Worm (Caenorhabditis elegans): ENCODE data around the gene ceh-38.
"Not testable (repeated sequence)": the region's sequence is repeated elsewhere in the genome, so short reads cannot be mapped to it uniquely, and the experiment has no call there.

The ceh-38 gene

DNA sequence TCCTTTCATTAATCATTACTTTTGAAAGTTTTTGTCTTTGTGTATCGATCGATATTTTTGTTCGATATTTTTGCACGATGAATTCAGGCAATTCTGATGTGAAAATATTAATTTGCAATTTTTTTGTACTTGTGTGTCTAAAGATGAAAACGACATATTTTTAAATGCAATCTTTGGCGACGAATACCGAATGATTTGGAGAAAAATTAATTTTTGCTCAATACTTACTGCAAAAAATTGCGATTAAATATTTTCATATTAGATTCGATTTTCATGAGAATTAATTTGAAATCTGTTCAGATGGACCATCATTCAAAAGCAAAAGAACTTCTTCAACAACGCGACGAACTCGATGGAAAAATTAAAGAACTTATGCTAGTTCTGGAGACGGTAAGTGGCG lies 49.5 kb upstream of the ceh-38 start, which contains the start of gene psmd-9:
psmd-9 (plus strand) TSS at position 301 of the 400 bp plus-strand sequence.
- TF ChIP-seq ztf-4 (tag; optimal IDR thresholded peaks at IDR 0.05) (no peak), nhr-129 (tag; optimal IDR thresholded peaks at IDR 0.05) (no peak), ztf-11 (tag; optimal IDR thresholded peaks at IDR 0.05) (no peak), unc-62 (GFP tag; optimal IDR thresholded peaks at IDR 0.05) (no peak), elt-1 (tag; optimal IDR thresholded peaks at IDR 0.05) (no peak), nhr-11 (tag; optimal IDR thresholded peaks at IDR 0.05) (no peak), unc-55 (GFP tag; optimal IDR thresholded peaks at IDR 0.05) (no peak), skn-1 (tag; optimal IDR thresholded peaks at IDR 0.05) (no peak), C34F6.9 (tag; optimal IDR thresholded peaks at IDR 0.05) (no peak), ztf-1 (GFP tag; conservative IDR thresholded peaks at IDR 0.05) (no peak), nhr-237 (tag; optimal IDR thresholded peaks at IDR 0.05) (no peak), Y55F3AM.14 (GFP tag; optimal IDR thresholded peaks at IDR 0.05) (no peak), snpc-4 (tag; optimal IDR thresholded peaks at IDR 0.05) (no peak), F13H6.1 (tag; optimal IDR thresholded peaks at IDR 0.05) (no peak), ama-1 (optimal IDR thresholded peaks at IDR 0.05) (no peak), zag-1 (tag; optimal IDR thresholded peaks at IDR 0.05) (no peak), mab-5 (tag; optimal IDR thresholded peaks at IDR 0.05) (no peak)

DNA sequence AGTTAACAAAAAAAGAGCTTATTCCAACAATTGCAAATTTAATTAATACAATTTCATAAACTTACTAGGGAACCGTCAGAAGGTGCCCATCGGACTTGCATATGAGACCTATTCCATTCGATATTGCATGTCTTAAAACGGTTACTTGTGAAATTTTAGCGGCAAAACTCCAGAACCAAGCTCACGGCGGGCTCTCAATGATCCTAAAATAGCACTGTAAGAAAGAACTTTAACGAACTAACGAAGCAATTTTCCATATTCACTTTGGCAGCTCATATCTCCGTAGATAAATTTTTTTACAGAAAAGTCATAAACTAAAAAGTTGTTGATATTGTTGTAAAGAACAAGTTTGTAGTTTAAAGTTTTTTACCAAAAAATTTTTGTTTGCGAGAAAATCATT lies 43.7 kb upstream of the ceh-38 start, which contains the start of gene B0252.3:
B0252.3 (minus strand) TSS at position 101 of the 400 bp plus-strand sequence.
- TF ChIP-seq elt-1 (tag; optimal IDR thresholded peaks at IDR 0.05); lin-13 (GFP tag; optimal IDR thresholded peaks at IDR 0.05); nhr-25 (tag; optimal IDR thresholded peaks at IDR 0.05): not testable (repeated sequence)

DNA sequence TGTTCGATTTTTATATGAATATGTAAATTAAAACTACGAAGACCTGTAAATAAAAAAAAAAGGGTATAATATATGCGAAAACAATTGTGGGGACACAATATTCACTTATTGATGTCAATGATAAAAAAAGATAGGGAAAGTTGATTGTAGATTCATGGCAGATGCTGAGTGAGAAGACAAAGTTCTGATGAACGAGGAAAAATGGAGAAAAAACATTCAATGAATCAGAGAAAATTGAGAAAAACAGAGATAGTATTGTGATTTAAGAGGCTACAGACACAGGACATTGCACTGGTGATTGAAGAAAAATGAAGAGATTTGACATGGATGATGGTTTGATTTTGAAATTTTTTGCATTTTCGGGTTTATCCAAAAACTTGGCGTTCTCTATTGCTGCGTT lies 42.6 kb upstream of the ceh-38 start:
- TF ChIP-seq C34F6.9 (tag; optimal IDR thresholded peaks at IDR 0.05) (peak; percentile 32), crh-2 (tag; optimal IDR thresholded peaks at IDR 0.05) (no peak), nhr-21 (tag; optimal IDR thresholded peaks at IDR 0.05) (no peak), Y55F3AM.14 (GFP tag; optimal IDR thresholded peaks at IDR 0.05) (no peak), egl-27 (tag; optimal IDR thresholded peaks at IDR 0.05) (no peak), unc-62 (GFP tag; optimal IDR thresholded peaks at IDR 0.05) (no peak), nhr-10 (tag; optimal IDR thresholded peaks at IDR 0.05) (no peak), nhr-237 (tag; optimal IDR thresholded peaks at IDR 0.05) (no peak), elt-3 (tag; optimal IDR thresholded peaks at IDR 0.05) (no peak), nhr-23 (tag; optimal IDR thresholded peaks at IDR 0.05) (no peak), ztf-11 (tag; optimal IDR thresholded peaks at IDR 0.05) (no peak), nhr-129 (tag; optimal IDR thresholded peaks at IDR 0.05) (peak; percentile 12), ama-1 (optimal IDR thresholded peaks at IDR 0.05) (no peak), sma-9 (GFP tag; optimal IDR thresholded peaks at IDR 0.05) (no peak), sma-9 (tag; optimal IDR thresholded peaks at IDR 0.05) (no peak), R02D3.7 (tag; optimal IDR thresholded peaks at IDR 0.05) (no peak), mab-5 (tag; optimal IDR thresholded peaks at IDR 0.05) (no peak), lin-39 (tag; optimal IDR thresholded peaks at IDR 0.05) (no peak), mdl-1 (tag; optimal IDR thresholded peaks at IDR 0.05) (no peak), fos-1 (tag; optimal IDR thresholded peaks at IDR 0.05) (peak; percentile 37), blmp-1 (tag; optimal IDR thresholded peaks at IDR 0.05; ENCODE audit: insufficient read depth) (peak; percentile 52), sma-3 (GFP tag; optimal IDR thresholded peaks at IDR 0.05) (no peak), mbf-1 (tag; optimal IDR thresholded peaks at IDR 0.05) (no peak), nhr-11 (tag; optimal IDR thresholded peaks at IDR 0.05) (no peak), lsy-2 (tag; optimal IDR thresholded peaks at IDR 0.05) (no peak), lin-13 (GFP tag; optimal IDR thresholded peaks at IDR 0.05) (no peak), elt-1 (tag; optimal IDR thresholded peaks at IDR 0.05) (no peak), gmeb-1 (tag; optimal IDR thresholded peaks at IDR 0.05) (no peak), alr-1 (tag; optimal IDR thresholded peaks at IDR 0.05) (no peak)

DNA sequence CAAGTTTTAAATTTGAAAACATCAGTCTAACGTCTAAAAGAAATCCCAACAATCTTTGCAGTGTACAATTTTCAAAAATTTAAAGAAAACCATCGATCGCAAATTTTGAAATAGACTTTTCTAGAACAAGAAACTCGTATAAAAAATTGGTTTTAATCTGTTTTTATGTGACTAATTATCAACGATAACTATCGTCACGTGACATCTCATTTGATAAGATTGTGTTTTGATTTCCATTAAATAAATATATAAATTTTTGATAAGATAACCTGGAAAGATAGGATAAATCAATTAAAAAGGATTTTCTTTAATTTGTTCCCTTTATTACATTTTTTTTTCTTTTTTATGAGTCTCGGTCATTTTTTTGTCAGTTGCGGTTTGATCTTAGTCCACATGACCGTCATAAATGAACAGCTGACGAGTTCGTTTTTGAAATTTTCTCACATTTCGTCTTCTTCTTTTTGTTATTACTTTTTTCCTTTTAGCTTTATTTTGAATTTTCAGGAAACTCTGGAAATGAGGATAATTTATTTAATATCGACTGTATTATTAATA lies 41.7 kb upstream of the ceh-38 start, which contains the start of gene asm-1:
asm-1 (plus strand) TSS at position 505 of the 555 bp plus-strand sequence.
- peak; percentile 16 for TF ChIP-seq C34F6.9 (tag; optimal IDR thresholded peaks at IDR 0.05)
- no peak for TF ChIP-seq mab-5 (tag; optimal IDR thresholded peaks at IDR 0.05)

Data from whole organism, L2 larva.